Fruit fly (Drosophila melanogaster): ENCODE results near the gene CG16863.

CG16863 gene

DNA sequence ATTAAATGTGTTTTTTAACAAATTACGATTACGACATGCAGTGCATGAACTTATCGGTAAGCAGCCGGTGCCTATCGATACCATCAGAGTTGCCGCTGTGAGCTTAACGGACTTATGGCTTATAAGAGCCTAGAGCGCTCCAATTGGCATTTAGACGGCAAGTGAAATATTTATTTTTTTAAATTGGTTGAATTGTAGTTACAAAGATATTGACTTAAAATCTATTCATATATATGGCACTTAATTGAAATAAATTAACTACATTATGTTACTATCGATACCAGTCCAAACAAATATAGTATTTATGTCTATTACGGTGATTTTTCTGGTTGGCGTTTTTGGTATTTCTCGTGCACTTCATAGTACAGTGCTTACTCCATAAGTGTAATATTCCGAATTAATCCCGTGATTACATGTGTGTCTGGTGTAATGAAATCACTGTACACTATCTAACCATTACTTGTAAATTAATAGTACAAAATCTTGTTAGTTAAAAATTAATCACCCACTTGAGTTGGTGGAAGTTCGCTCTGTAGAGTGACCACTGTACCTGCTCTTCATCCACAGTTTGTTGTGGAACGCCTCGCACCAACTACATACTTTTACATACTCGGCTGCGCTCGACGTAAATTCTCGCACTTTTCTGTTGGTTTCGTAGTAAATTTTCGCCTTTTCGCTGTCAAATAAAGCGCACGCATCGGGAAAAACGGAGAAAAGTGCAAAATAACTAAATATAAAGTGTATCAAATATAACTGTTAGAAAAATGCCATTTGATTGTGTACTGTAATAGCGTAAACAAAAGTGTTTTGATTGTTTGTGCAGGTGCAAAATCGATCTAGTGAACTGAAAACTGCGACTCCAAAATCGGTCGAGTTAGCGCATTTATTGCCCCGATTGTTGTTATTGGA lies 44.5 kb downstream of the CG16863 start, which contains the start of the genes mRpS23 and CenG1A (continued):
- TF ChIP-seq CG12155 (GFP tag; optimal IDR thresholded peaks at IDR 0.05) (peak; percentile 99), D19A (tag; optimal IDR thresholded peaks at IDR 0.05) (peak; percentile 98), caup (GFP tag; optimal IDR thresholded peaks at IDR 0.05; ENCODE audit: severe bottlenecking) (peak; percentile 100), CG14667 (GFP tag; IDR thresholded peaks at IDR 0.05) (peak; percentile 100), dan (GFP tag; IDR thresholded peaks at IDR 0.05) (peak; percentile 99), Tbp (GFP tag; optimal IDR thresholded peaks at IDR 0.05) (no peak), CG12391 (tag; optimal IDR thresholded peaks at IDR 0.05) (peak; percentile 100), pb (GFP tag; optimal IDR thresholded peaks at IDR 0.05) (peak; percentile 99), CG4707 (GFP tag; optimal IDR thresholded peaks at IDR 0.05) (peak; percentile 99), cwo (GFP tag; optimal IDR thresholded peaks at IDR 0.05) (peak; percentile 99), knrl (GFP tag; IDR thresholded peaks at IDR 0.05; ENCODE audit: partially characterized antibody) (peak; percentile 87), CG1832 (GFP tag; optimal IDR thresholded peaks at IDR 0.05) (no peak), bab2 (GFP tag; optimal IDR thresholded peaks at IDR 0.05) (peak; percentile 100), CG1792 (GFP tag; optimal IDR thresholded peaks at IDR 0.05) (peak; percentile 99), gsb (GFP tag; IDR thresholded peaks at IDR 0.05) (peak; percentile 100), CG11695 (GFP tag; IDR thresholded peaks at IDR 0.05) (peak; percentile 100), Med (GFP tag) (peak; percentile 100), pfk (GFP tag; optimal IDR thresholded peaks at IDR 0.05) (peak; percentile 81), B-H2 (GFP tag; optimal IDR thresholded peaks at IDR 0.05) (peak; percentile 99), toy (GFP tag; IDR thresholded peaks at IDR 0.05) (peak; percentile 99), Dp (GFP tag; optimal IDR thresholded peaks at IDR 0.05) (peak; percentile 60), CG13424 (tag; optimal IDR thresholded peaks at IDR 0.05) (peak; percentile 100), sc (optimal IDR thresholded peaks at IDR 0.05) (no peak), sc (GFP tag; optimal IDR thresholded peaks at IDR 0.05) (peak; percentile 99), CG2889 (GFP tag; IDR thresholded peaks at IDR 0.05) (peak; percentile 100), run (tag; optimal IDR thresholded peaks at IDR 0.05) (peak; percentile 100), CG11085 (GFP tag; IDR thresholded peaks at IDR 0.05) (peak; percentile 99), vfl (GFP tag; optimal IDR thresholded peaks at IDR 0.05) (peak; percentile 100), Bteb2 (GFP tag; optimal IDR thresholded peaks at IDR 0.05) (peak; percentile 100), gcm (GFP tag; optimal IDR thresholded peaks at IDR 0.05) (peak; percentile 100), emc (GFP tag; optimal IDR thresholded peaks at IDR 0.05) (peak; percentile 99), ham (GFP tag; IDR thresholded peaks at IDR 0.05) (peak; percentile 100), wor (GFP tag; IDR thresholded peaks at IDR 0.05) (peak; percentile 100), row (GFP tag; IDR thresholded peaks at IDR 0.05) (peak; percentile 100), ewg (GFP tag; optimal IDR thresholded peaks at IDR 0.05) (peak; percentile 99), CG13775 (GFP tag; optimal IDR thresholded peaks at IDR 0.05) (peak; percentile 99), lbe (GFP tag; optimal IDR thresholded peaks at IDR 0.05) (peak; percentile 99), CG31365 (tag; optimal IDR thresholded peaks at IDR 0.05) (peak; percentile 97), scrt (GFP tag; optimal IDR thresholded peaks at IDR 0.05) (peak; percentile 99), CG12219 (GFP tag; optimal IDR thresholded peaks at IDR 0.05) (peak; percentile 100), lola (GFP tag; optimal IDR thresholded peaks at IDR 0.05) (peak in 1 of 3 experiments; percentile 99), Gug (GFP tag; IDR thresholded peaks at IDR 0.05) (peak; percentile 100), lilli (GFP tag; optimal IDR thresholded peaks at IDR 0.05) (peak; percentile 100), NK7.1 (GFP tag; optimal IDR thresholded peaks at IDR 0.05) (peak; percentile 99), CG6791 (GFP tag; IDR thresholded peaks at IDR 0.05; ENCODE audit: partially characterized antibody) (peak; percentile 74), shn (GFP tag; optimal IDR thresholded peaks at IDR 0.05) (peak; percentile 99), CG34376 (GFP tag; optimal IDR thresholded peaks at IDR 0.05) (peak; percentile 99), Hr78 (GFP tag; optimal IDR thresholded peaks at IDR 0.05) (peak in 1 of 2 experiments; percentile 97)

All from whole organism, embryonic.